Worm (Caenorhabditis elegans) whole organism, L1 larva: ENCODE results near the gene B0353.1.

ENCODE experiments used
- C16A3.4 ChIP-seq: fragments of 150-350 bp; optimal IDR thresholded peaks from 2 replicates; lab custom pipeline; 2014; ENCODE audit warnings: missing biosample characterization, missing genetic modification characterization
- aha-1 ChIP-seq: fragments of 150-350 bp; optimal IDR thresholded peaks from 2 replicates; lab custom pipeline; 2014; ENCODE audit warnings: missing biosample characterization, missing genetic modification characterization
- aly-2 ChIP-seq: fragments of 150-350 bp; optimal IDR thresholded peaks from 2 replicates; lab custom pipeline; 2014; ENCODE audit warnings: missing biosample characterization, missing genetic modification characterization
- ama-1 ChIP-seq: fragments of 150-350 bp; optimal IDR thresholded peaks from 2 replicates; lab custom pipeline; 2014
- ceh-90 ChIP-seq: sonication (generic microtip); optimal IDR thresholded peaks from 2 replicates; lab custom pipeline; 2016; ENCODE audit warnings: missing genetic modification characterization, missing compliant biosample characterization
- efl-1 ChIP-seq, 4 experiments: fragments of 150-350 bp; optimal IDR thresholded peaks in 3 of 4; peaks in 1 of 4; 1 replicate in 1 of 4; 2 replicates in 3 of 4; lab custom pipeline; 2014; ENCODE audit warnings: missing biosample characterization in 2 of 4, missing genetic modification characterization in 2 of 4, missing genetic modification reagents in 2 of 4
- efl-3 ChIP-seq: fragments of 200-800 bp; sonication (Bioruptor generic); optimal IDR thresholded peaks from 2 replicates; lab custom pipeline; 2018; ENCODE audit warnings: mild to moderate bottlenecking, missing genetic modification characterization, missing compliant biosample characterization
- egl-13 ChIP-seq: sonication (generic microtip); optimal IDR thresholded peaks from 2 replicates; lab custom pipeline; 2016; ENCODE audit warnings: missing genotype, missing genetic modification reagents, missing genetic modification characterization, missing compliant biosample characterization
- elt-2 ChIP-seq: sonication (generic microtip); optimal IDR thresholded peaks from 2 replicates; lab custom pipeline; 2016; ENCODE audit warnings: missing genetic modification characterization, mild to moderate bottlenecking, inconsistent platforms, missing compliant biosample characterization, missing genetic modification reagents
- fos-1 ChIP-seq: fragments of 150-350 bp; optimal IDR thresholded peaks from 2 replicates; lab custom pipeline; 2014; ENCODE audit warnings: missing biosample characterization, missing genetic modification characterization
- hlh-17 ChIP-seq: fragments of 200-800 bp; sonication (Bioruptor generic); optimal IDR thresholded peaks from 2 replicates; lab custom pipeline; 2018; ENCODE audit warnings: missing genetic modification characterization, mild to moderate bottlenecking, missing compliant biosample characterization, moderate library complexity, borderline replicate concordance
- irx-1 ChIP-seq: sonication (generic microtip); optimal IDR thresholded peaks from 2 replicates; lab custom pipeline; 2016; ENCODE audit warnings: missing genetic modification characterization, missing compliant biosample characterization
- lin-13 ChIP-seq: fragments of 150-350 bp; optimal IDR thresholded peaks from 2 replicates; lab custom pipeline; 2014; ENCODE audit warnings: missing biosample characterization, missing genetic modification reagents, missing genetic modification characterization
- lin-14 ChIP-seq: fragments of 200-800 bp; sonication (Bioruptor generic); optimal IDR thresholded peaks from 2 replicates; lab custom pipeline; 2018; ENCODE audit warnings: mild to moderate bottlenecking, missing genetic modification characterization, moderate library complexity, missing compliant biosample characterization
- lin-35 ChIP-seq, 2 experiments: fragments of 150-350 bp; optimal IDR thresholded peaks; 2 replicates each; lab custom pipeline; 2014; ENCODE audit warnings: missing biosample characterization in 2 of 2, missing genetic modification characterization in 2 of 2, missing genetic modification reagents in 2 of 2
- lin-39 ChIP-seq: fragments of 150-350 bp; optimal IDR thresholded peaks from 2 replicates; lab custom pipeline; 2014; ENCODE audit warnings: missing biosample characterization, missing genetic modification reagents, missing genetic modification characterization
- lir-3 ChIP-seq: sonication (generic microtip); optimal IDR thresholded peaks from 2 replicates; lab custom pipeline; 2016; ENCODE audit warnings: mild to moderate bottlenecking, missing genetic modification characterization, moderate library complexity, missing compliant biosample characterization; ENCODE audit not compliant: poor library complexity
- lsy-2 ChIP-seq, 2 experiments: fragments of 150-350 bp; optimal IDR thresholded peaks; 2 replicates each; lab custom pipeline; 2014; ENCODE audit warnings: missing biosample characterization in 2 of 2, missing genetic modification characterization in 2 of 2
- mab-9 ChIP-seq: fragments of 200-800 bp; sonication (Bioruptor generic); IDR thresholded peaks from 2 replicates; pipeline ENCODE4 v1.3.6; 2022; ENCODE audit warnings: missing genetic modification reagents, missing genetic modification characterization, missing compliant biosample characterization
- mdl-1 ChIP-seq, 2 experiments: fragments of 150-350 bp; optimal IDR thresholded peaks; 2 replicates each; lab custom pipeline; 2014 to 2017; ENCODE audit warnings: missing biosample characterization in 2 of 2, missing genetic modification characterization in 2 of 2, inconsistent platforms in 1 of 2
- nhr-12 ChIP-seq: sonication (generic microtip); optimal IDR thresholded peaks from 2 replicates; lab custom pipeline; 2017; ENCODE audit warnings: missing biosample characterization, missing genetic modification characterization
- nhr-19 ChIP-seq: fragments of 200-800 bp; sonication (Bioruptor generic); conservative IDR thresholded peaks from 2 replicates; pipeline ENCODE4 v1.3.6; 2022; ENCODE audit warnings: missing genetic modification characterization, missing compliant biosample characterization
- nhr-20 ChIP-seq: sonication (generic microtip); optimal IDR thresholded peaks from 2 replicates; lab custom pipeline; 2016; ENCODE audit warnings: mild to moderate bottlenecking, missing genetic modification characterization, missing compliant biosample characterization
- nhr-47 ChIP-seq: sonication (generic microtip); optimal IDR thresholded peaks from 2 replicates; lab custom pipeline; 2016; ENCODE audit warnings: mild to moderate bottlenecking, missing genetic modification characterization, moderate library complexity, missing compliant biosample characterization
- skn-1 ChIP-seq: fragments of 150-350 bp; optimal IDR thresholded peaks from 2 replicates; lab custom pipeline; 2014; ENCODE audit warnings: missing biosample characterization, missing genetic modification characterization
- sox-4 ChIP-seq: sonication (generic microtip); optimal IDR thresholded peaks from 2 replicates; lab custom pipeline; 2016; ENCODE audit warnings: missing genetic modification characterization, missing compliant biosample characterization
- sptf-1 ChIP-seq: fragments of 150-350 bp; optimal IDR thresholded peaks from 2 replicates; lab custom pipeline; 2014; ENCODE audit warnings: missing biosample characterization, missing genetic modification characterization
- tbx-2 ChIP-seq: sonication (generic microtip); optimal IDR thresholded peaks from 2 replicates; lab custom pipeline; 2016; ENCODE audit warnings: missing genetic modification characterization, missing compliant biosample characterization
- unc-130 ChIP-seq: fragments of 150-350 bp; optimal IDR thresholded peaks from 2 replicates; lab custom pipeline; 2017; ENCODE audit warnings: missing biosample characterization, missing genetic modification characterization, inconsistent platforms
- unc-62 ChIP-seq: fragments of 150-350 bp; optimal IDR thresholded peaks from 2 replicates; lab custom pipeline; 2014; ENCODE audit warnings: missing biosample characterization, missing genetic modification reagents, missing genetic modification characterization
- zip-4 ChIP-seq: fragments of 200-800 bp; sonication (Bioruptor generic); optimal IDR thresholded peaks from 2 replicates; lab custom pipeline; 2018; ENCODE audit warnings: mild to moderate bottlenecking, missing genetic modification characterization, moderate library complexity, missing compliant biosample characterization

B0353.1 gene

ce11 chrIII:623754-624153, 68.0 kb downstream of the B0353.1 start (continued):
- TF ChIP-seq ama-1 (lab: Kevin White, UChicago) (no peak), zip-4 (no peak), nhr-47 (tag; lab: Kevin White, UChicago) (peak; percentile 83), lsy-2 (tag; optimal IDR thresholded peaks at IDR 0.05; lab: Kevin White, UChicago) (peak; percentile 76 to 83), ceh-90 (tag; lab: Kevin White, UChicago) (no peak), unc-130 (peak; percentile 83), tbx-2 (peak; percentile 82), aly-2 (tag; lab: Kevin White, UChicago) (no peak), nhr-20 (peak; percentile 91), C16A3.4 (peak; percentile 76), mab-9 (GFP tag; lab: Robert Waterston, UW) (no peak; the same call in 1 of the 2 replicates), mdl-1 (tag; optimal IDR thresholded peaks at IDR 0.05; lab: Kevin White, UChicago) (peak in 1 of 2 experiments; percentile 95), skn-1 (peak; percentile 86), unc-62 (GFP tag; lab: Kevin White, UChicago) (no peak), nhr-12 (tag; lab: Kevin White, UChicago) (no peak), efl-1 (optimal IDR thresholded peaks at IDR 0.05; lab: Kevin White, UChicago) (peak; percentile 67 to 83), efl-1 (GFP tag; optimal IDR thresholded peaks at IDR 0.05 in 1 of 2; lab: Kevin White, UChicago) (peak; percentile 48 to 93), fos-1 (tag; lab: Kevin White, UChicago) (peak; percentile 72), hlh-17 (GFP tag; lab: Kevin White, UChicago) (no peak), lin-35 (GFP tag; optimal IDR thresholded peaks at IDR 0.05; lab: Kevin White, UChicago) (peak; percentile 78 to 84), lir-3 (tag; lab: Kevin White, UChicago) (peak; percentile 59), irx-1 (tag; lab: Kevin White, UChicago) (no peak), elt-2 (peak; percentile 81), nhr-19 (peak; percentile 83), egl-13 (tag; lab: Kevin White, UChicago) (peak; percentile 72), lin-39 (no peak), sptf-1 (tag; lab: Kevin White, UChicago) (no peak), sox-4 (tag; lab: Kevin White, UChicago) (peak; percentile 21), lin-14 (GFP tag; lab: Kevin White, UChicago) (peak; percentile 100), lin-13 (GFP tag; lab: Kevin White, UChicago) (peak; percentile 84), aha-1 (tag; lab: Kevin White, UChicago) (no peak), efl-3 (GFP tag; lab: Kevin White, UChicago) (no peak)
